Worm (Caenorhabditis elegans): ENCODE results near the gene tmem-218.
"Not testable (repeated sequence)": the region's sequence is repeated elsewhere in the genome, so short reads cannot be mapped to it uniquely, and the experiment has no call there.

Gene tmem-218

DNA sequence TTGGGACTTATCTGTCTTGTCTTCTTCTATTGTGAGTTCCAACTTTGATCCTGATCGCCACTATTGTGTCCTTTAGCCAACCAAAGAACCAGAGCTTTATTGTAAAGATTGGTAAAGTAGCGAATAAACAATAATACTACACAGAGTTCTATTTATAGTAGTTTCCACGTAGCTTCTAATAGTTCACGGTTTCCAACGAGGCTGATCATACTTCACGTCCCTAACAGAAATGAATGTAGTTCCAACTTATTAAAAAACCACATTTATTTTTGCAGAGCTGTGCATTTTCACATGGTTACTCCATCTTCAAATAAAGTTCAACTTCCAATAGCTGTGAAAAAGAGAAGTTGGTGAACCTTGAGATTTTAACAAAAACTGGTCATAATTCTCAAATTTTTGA lies at the start of gene tmem-218:
Gene tmem-218 (plus strand): TSS at position 301 of the 400 bp plus-strand sequence.
- not testable (repeated sequence) for TF ChIP-seq mls-2 (tag; optimal IDR thresholded peaks at IDR 0.05); ceh-39 (tag; optimal IDR thresholded peaks at IDR 0.05); tbx-8 (GFP tag; optimal IDR thresholded peaks at IDR 0.05)

DNA sequence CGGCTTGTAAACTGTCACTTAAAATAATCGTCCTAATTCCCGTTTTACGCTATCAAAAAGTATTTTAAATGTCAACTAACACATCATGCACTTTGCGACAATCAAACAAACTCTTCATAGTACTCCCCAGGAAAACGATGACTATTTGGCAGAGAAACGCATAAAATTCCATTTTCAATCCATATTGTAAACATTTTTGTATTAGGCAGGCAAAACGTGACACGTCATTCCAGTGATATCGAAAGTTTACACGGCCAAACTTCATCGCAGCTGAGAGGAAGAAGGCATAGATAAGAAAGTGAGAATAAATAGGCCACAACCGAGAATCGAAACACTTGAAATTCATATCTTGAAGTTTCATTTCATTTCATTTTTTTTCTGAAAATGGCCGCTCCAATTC lies 49.3 kb upstream of the tmem-218 start, which contains the start of gene lec-9:
Gene lec-9 (plus strand): TSS at position 349 of the 400 bp plus-strand sequence.
- TF ChIP-seq ceh-83 (GFP tag; optimal IDR thresholded peaks at IDR 0.05) (no peak), ham-2 (GFP tag; optimal IDR thresholded peaks at IDR 0.05) (no peak), snpc-4 (tag; optimal IDR thresholded peaks at IDR 0.05) (no peak), blmp-1 (tag; optimal IDR thresholded peaks at IDR 0.05) (no peak), nhr-28 (tag; optimal IDR thresholded peaks at IDR 0.05) (no peak), elt-3 (tag; optimal IDR thresholded peaks at IDR 0.05) (no peak), unc-39 (tag; optimal IDR thresholded peaks at IDR 0.05) (no peak), mep-1 (tag; optimal IDR thresholded peaks at IDR 0.05) (no peak), drap-1 (GFP tag; optimal IDR thresholded peaks at IDR 0.05) (no peak), lin-32 (GFP tag; optimal IDR thresholded peaks at IDR 0.05) (no peak), lsy-2 (tag; optimal IDR thresholded peaks at IDR 0.05) (no peak), unc-62 (GFP tag; optimal IDR thresholded peaks at IDR 0.05) (no peak), nhr-12 (tag; optimal IDR thresholded peaks at IDR 0.05) (no peak), sptf-1 (tag; optimal IDR thresholded peaks at IDR 0.05) (no peak), nhr-76 (tag; optimal IDR thresholded peaks at IDR 0.05) (no peak), bed-3 (GFP tag; optimal IDR thresholded peaks at IDR 0.05) (no peak), M03D4.4 (tag; optimal IDR thresholded peaks at IDR 0.05) (no peak), unc-120 (tag; optimal IDR thresholded peaks at IDR 0.05; ENCODE audit: poor library complexity, severe bottlenecking) (no peak)

ce11 chrX:17601345-17601744 lies 48.1 kb upstream of the tmem-218 start:
- no peak for TF ChIP-seq mab-5 (tag; optimal IDR thresholded peaks at IDR 0.05)
- no peak for TF ChIP-seq nhr-28 (tag; optimal IDR thresholded peaks at IDR 0.05)
- TF ChIP-seq nhr-76 (tag; optimal IDR thresholded peaks at IDR 0.05): no peak
- no peak for TF ChIP-seq nhr-237 (tag; optimal IDR thresholded peaks at IDR 0.05)
- no peak for TF ChIP-seq tbx-8 (GFP tag; optimal IDR thresholded peaks at IDR 0.05)
- no peak for TF ChIP-seq ceh-43 (GFP tag; optimal IDR thresholded peaks at IDR 0.05)
- no peak for TF ChIP-seq elt-3 (tag; optimal IDR thresholded peaks at IDR 0.05)
- no peak for TF ChIP-seq ceh-39 (tag; optimal IDR thresholded peaks at IDR 0.05)
- TF ChIP-seq elt-1 (tag; optimal IDR thresholded peaks at IDR 0.05; ENCODE audit: borderline replicate concordance, insufficient read depth): no peak
- no peak for TF ChIP-seq bed-3 (GFP tag; optimal IDR thresholded peaks at IDR 0.05)

- TF ChIP-seq sem-2 (GFP tag; optimal IDR thresholded peaks at IDR 0.05) (no peak), unc-39 (tag; optimal IDR thresholded peaks at IDR 0.05) (no peak), lin-32 (GFP tag; optimal IDR thresholded peaks at IDR 0.05) (no peak), flh-1 (GFP tag; optimal IDR thresholded peaks at IDR 0.05) (no peak), drap-1 (GFP tag; optimal IDR thresholded peaks at IDR 0.05) (no peak), ces-1 (GFP tag; optimal IDR thresholded peaks at IDR 0.05) (no peak), mab-5 (tag; optimal IDR thresholded peaks at IDR 0.05) (no peak), pha-4 (tag; optimal IDR thresholded peaks at IDR 0.05) (no peak), ham-2 (GFP tag; optimal IDR thresholded peaks at IDR 0.05) (no peak), nhr-76 (tag; optimal IDR thresholded peaks at IDR 0.05) (no peak), blmp-1 (tag; optimal IDR thresholded peaks at IDR 0.05) (no peak), sptf-1 (tag; optimal IDR thresholded peaks at IDR 0.05) (no peak), lin-13 (tag; optimal IDR thresholded peaks at IDR 0.05) (no peak), nhr-12 (tag; optimal IDR thresholded peaks at IDR 0.05) (no peak), ceh-43 (GFP tag; optimal IDR thresholded peaks at IDR 0.05) (no peak), nhr-237 (tag; optimal IDR thresholded peaks at IDR 0.05) (no peak)
These were observed 39.5 kb upstream of the tmem-218 start, which contains the start of gene C16H3.3 for ce11 chrX:17609948-17610347. TSS of gene C16H3.3 (minus strand) at chrX:17610048.

ce11 chrX:17610406-17610981 lies 39.0 kb upstream of the tmem-218 start:
- TF ChIP-seq ces-1 (GFP tag; optimal IDR thresholded peaks at IDR 0.05) (peak; percentile 21), sptf-1 (tag; optimal IDR thresholded peaks at IDR 0.05) (peak; percentile 73), ham-2 (GFP tag; optimal IDR thresholded peaks at IDR 0.05) (no peak), M03D4.4 (tag; optimal IDR thresholded peaks at IDR 0.05) (peak; percentile 47), mls-2 (tag; optimal IDR thresholded peaks at IDR 0.05) (no peak), ceh-83 (GFP tag; optimal IDR thresholded peaks at IDR 0.05) (no peak), nhr-237 (tag; optimal IDR thresholded peaks at IDR 0.05) (no peak), lin-32 (GFP tag; optimal IDR thresholded peaks at IDR 0.05) (peak; percentile 28), unc-62 (GFP tag; optimal IDR thresholded peaks at IDR 0.05) (peak; percentile 29), elt-1 (tag; optimal IDR thresholded peaks at IDR 0.05; ENCODE audit: borderline replicate concordance, insufficient read depth) (no peak), bed-3 (GFP tag; optimal IDR thresholded peaks at IDR 0.05) (no peak), lsy-2 (tag; optimal IDR thresholded peaks at IDR 0.05) (peak; percentile 36), nhr-76 (tag; optimal IDR thresholded peaks at IDR 0.05) (no peak), nhr-2 (tag; optimal IDR thresholded peaks at IDR 0.05) (peak; percentile 21), tbx-8 (GFP tag; optimal IDR thresholded peaks at IDR 0.05) (no peak), unc-120 (tag; optimal IDR thresholded peaks at IDR 0.05; ENCODE audit: poor library complexity, severe bottlenecking) (peak; percentile 71), nhr-12 (tag; optimal IDR thresholded peaks at IDR 0.05) (no peak), lin-13 (tag; optimal IDR thresholded peaks at IDR 0.05) (peak; percentile 48), flh-1 (GFP tag; optimal IDR thresholded peaks at IDR 0.05) (no peak), elt-3 (tag; optimal IDR thresholded peaks at IDR 0.05) (no peak), ceh-39 (tag; optimal IDR thresholded peaks at IDR 0.05) (peak; percentile 63), blmp-1 (tag; optimal IDR thresholded peaks at IDR 0.05) (no peak), zip-8 (tag; optimal IDR thresholded peaks at IDR 0.05) (no peak), drap-1 (GFP tag; optimal IDR thresholded peaks at IDR 0.05) (peak; percentile 36), nhr-28 (tag; optimal IDR thresholded peaks at IDR 0.05) (no peak), mep-1 (tag; optimal IDR thresholded peaks at IDR 0.05) (no peak), ceh-43 (GFP tag; optimal IDR thresholded peaks at IDR 0.05) (no peak), cnd-1 (tag; optimal IDR thresholded peaks at IDR 0.05) (no peak), ztf-11 (tag; optimal IDR thresholded peaks at IDR 0.05) (no peak), mab-5 (tag; optimal IDR thresholded peaks at IDR 0.05) (no peak), pha-4 (tag; optimal IDR thresholded peaks at IDR 0.05) (no peak), sem-2 (GFP tag; optimal IDR thresholded peaks at IDR 0.05) (no peak), snpc-4 (tag; optimal IDR thresholded peaks at IDR 0.05) (no peak), unc-39 (tag; optimal IDR thresholded peaks at IDR 0.05) (peak; percentile 37)
